Worm (Caenorhabditis elegans): ENCODE measurements around the gene apm-3.

DNA sequence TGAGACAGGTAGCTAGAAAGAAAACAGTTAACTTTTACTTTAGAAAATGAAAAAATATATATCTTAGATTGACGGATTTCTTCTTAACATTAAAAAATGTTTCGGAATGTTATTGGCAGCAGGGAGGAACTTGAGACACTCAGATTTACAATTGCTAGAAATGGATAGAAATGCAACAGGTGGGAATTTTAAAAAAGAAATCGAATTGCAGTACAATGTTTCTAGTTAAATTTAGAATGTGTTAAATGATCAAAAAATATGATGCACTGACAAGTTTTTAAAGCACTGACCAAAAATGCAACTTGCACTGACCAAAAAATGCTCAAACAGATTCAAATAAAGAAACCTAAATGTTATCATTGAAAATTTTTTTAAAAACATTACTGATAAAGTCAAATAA is 28.6 kb upstream of the apm-3 start:
- TF ChIP-seq ama-1 (optimal IDR thresholded peaks at IDR 0.05) (no peak), aly-2 (tag; optimal IDR thresholded peaks at IDR 0.05) (no peak), mdl-1 (tag; optimal IDR thresholded peaks at IDR 0.05) (no peak), skn-1 (tag; optimal IDR thresholded peaks at IDR 0.05) (no peak), pha-4 (tag; optimal IDR thresholded peaks at IDR 0.05) (no peak), snpc-4 (tag; optimal IDR thresholded peaks at IDR 0.05) (no peak), nhr-23 (tag; optimal IDR thresholded peaks at IDR 0.05) (no peak), unc-62 (GFP tag; optimal IDR thresholded peaks at IDR 0.05) (no peak), elt-1 (tag; optimal IDR thresholded peaks at IDR 0.05) (no peak), fos-1 (tag; optimal IDR thresholded peaks at IDR 0.05) (no peak), lin-39 (tag; optimal IDR thresholded peaks at IDR 0.05) (no peak), R02D3.7 (tag; optimal IDR thresholded peaks at IDR 0.05) (no peak)

All from whole organism, L3 larva.